Fruit fly (Drosophila melanogaster): Measurements from ENCODE around the gene GV1.

dm6 chr3L:1818834-1819233, 8.4 kb downstream of the GV1 start:
- TF ChIP-seq psq (optimal IDR thresholded peaks at IDR 0.05): no peak
- no peak for TF ChIP-seq Myc (optimal IDR thresholded peaks at IDR 0.05)
- TF ChIP-seq insv (optimal IDR thresholded peaks at IDR 0.05): no peak
- no peak for TF ChIP-seq h (optimal IDR thresholded peaks at IDR 0.05)
- TF ChIP-seq ttk (optimal IDR thresholded peaks at IDR 0.05): no peak
- TF ChIP-seq Sin3A (optimal IDR thresholded peaks at IDR 0.05): no peak

All from Kc167 (cell line).